Fruit fly (Drosophila melanogaster): Measurements from ENCODE around the gene Fhos.

- no peak for TF ChIP-seq al (GFP tag; IDR thresholded peaks at IDR 0.05)
- no peak for TF ChIP-seq Hr3 (GFP tag; optimal IDR thresholded peaks at IDR 0.05)
- TF ChIP-seq Hsf (GFP tag; optimal IDR thresholded peaks at IDR 0.05), result no peak
- TF ChIP-seq pfk (GFP tag; optimal IDR thresholded peaks at IDR 0.05), result no peak
- no peak for TF ChIP-seq Dek (tag; optimal IDR thresholded peaks at IDR 0.05)
- no peak for TF ChIP-seq Fer3 (tag; optimal IDR thresholded peaks at IDR 0.05)
- no peak for TF ChIP-seq CG8089 (GFP tag; optimal IDR thresholded peaks at IDR 0.05)
Measured at dm6 chr3L:8807113-8807651, 53.8 kb downstream of the Fhos start, which contains the start of the genes CG13312 and CG32024.

Data from whole organism, embryonic.